Worm (Caenorhabditis elegans) whole organism, L1 larva: ENCODE measurements around the gene T04H1.12.

Experiments used
- C04F5.9 ChIP-seq: sonication (generic microtip); optimal IDR thresholded peaks from 2 replicates; lab custom pipeline; 2016; ENCODE audit warnings: missing genetic modification characterization, missing compliant biosample characterization
- F16B12.6 ChIP-seq: fragments of 150-350 bp; optimal IDR thresholded peaks from 2 replicates; lab custom pipeline; 2014; ENCODE audit warnings: missing biosample characterization, missing genetic modification characterization
- ceh-82 ChIP-seq, 3 experiments: fragments of 150-350 bp in 1 of 3; sonication (generic microtip) in 2 of 3; optimal IDR thresholded peaks; 2 replicates each; lab custom pipeline; 2014 to 2017; ENCODE audit warnings: missing biosample characterization in 3 of 3, missing genetic modification characterization in 3 of 3
- ceh-88 ChIP-seq: fragments of 200-800 bp; sonication (Bioruptor generic); IDR thresholded peaks from 2 replicates; pipeline ENCODE4 v1.3.6; 2022; ENCODE audit warnings: missing genetic modification characterization, missing compliant biosample characterization
- dsc-1 ChIP-seq: sonication (generic microtip); optimal IDR thresholded peaks from 2 replicates; lab custom pipeline; 2016; ENCODE audit warnings: mild to moderate bottlenecking, missing genetic modification characterization, missing compliant biosample characterization
- efl-1 ChIP-seq, 4 experiments: fragments of 150-350 bp; optimal IDR thresholded peaks in 3 of 4; peaks in 1 of 4; 1 replicate in 1 of 4; 2 replicates in 3 of 4; lab custom pipeline; 2014; ENCODE audit warnings: missing biosample characterization in 2 of 4, missing genetic modification characterization in 2 of 4, missing genetic modification reagents in 2 of 4
- efl-3 ChIP-seq: fragments of 200-800 bp; sonication (Bioruptor generic); optimal IDR thresholded peaks from 2 replicates; lab custom pipeline; 2018; ENCODE audit warnings: mild to moderate bottlenecking, missing genetic modification characterization, missing compliant biosample characterization
- elt-2 ChIP-seq: sonication (generic microtip); optimal IDR thresholded peaks from 2 replicates; lab custom pipeline; 2016; ENCODE audit warnings: missing genetic modification characterization, mild to moderate bottlenecking, inconsistent platforms, missing compliant biosample characterization, missing genetic modification reagents
- ets-5 ChIP-seq: fragments of 200-800 bp; sonication (Bioruptor generic); IDR thresholded peaks from 2 replicates; pipeline ENCODE4 v1.3.6; 2022; ENCODE audit warnings: missing genetic modification characterization, missing compliant biosample characterization
- fkh-10 ChIP-seq: sonication (generic microtip); optimal IDR thresholded peaks from 2 replicates; lab custom pipeline; 2017; ENCODE audit warnings: missing biosample characterization, missing genetic modification reagents, missing genetic modification characterization
- fkh-8 ChIP-seq: sonication (generic microtip); optimal IDR thresholded peaks from 2 replicates; lab custom pipeline; 2016; ENCODE audit warnings: mild to moderate bottlenecking, missing genetic modification characterization, missing compliant biosample characterization
- grh-1 ChIP-seq: fragments of 200-800 bp; sonication (Bioruptor generic); IDR thresholded peaks from 2 replicates; pipeline ENCODE4 v1.3.6; 2022; ENCODE audit warnings: missing genetic modification reagents, missing genetic modification characterization, missing compliant biosample characterization
- hlh-17 ChIP-seq: fragments of 200-800 bp; sonication (Bioruptor generic); optimal IDR thresholded peaks from 2 replicates; lab custom pipeline; 2018; ENCODE audit warnings: missing genetic modification characterization, mild to moderate bottlenecking, missing compliant biosample characterization, moderate library complexity, borderline replicate concordance
- lin-14 ChIP-seq: fragments of 200-800 bp; sonication (Bioruptor generic); optimal IDR thresholded peaks from 2 replicates; lab custom pipeline; 2018; ENCODE audit warnings: mild to moderate bottlenecking, missing genetic modification characterization, moderate library complexity, missing compliant biosample characterization
- lin-35 ChIP-seq, 2 experiments: fragments of 150-350 bp; optimal IDR thresholded peaks; 2 replicates each; lab custom pipeline; 2014; ENCODE audit warnings: missing biosample characterization in 2 of 2, missing genetic modification characterization in 2 of 2, missing genetic modification reagents in 2 of 2
- lin-39 ChIP-seq: fragments of 150-350 bp; optimal IDR thresholded peaks from 2 replicates; lab custom pipeline; 2014; ENCODE audit warnings: missing biosample characterization, missing genetic modification reagents, missing genetic modification characterization
- lsy-2 ChIP-seq, 2 experiments: fragments of 150-350 bp; optimal IDR thresholded peaks; 2 replicates each; lab custom pipeline; 2014; ENCODE audit warnings: missing biosample characterization in 2 of 2, missing genetic modification characterization in 2 of 2
- mdl-1 ChIP-seq, 2 experiments: fragments of 150-350 bp; optimal IDR thresholded peaks; 2 replicates each; lab custom pipeline; 2014 to 2017; ENCODE audit warnings: missing biosample characterization in 2 of 2, missing genetic modification characterization in 2 of 2, inconsistent platforms in 1 of 2
- mep-1 ChIP-seq: fragments of 150-350 bp; optimal IDR thresholded peaks from 2 replicates; lab custom pipeline; 2014; ENCODE audit warnings: missing biosample characterization, missing genetic modification characterization
- nhr-11 ChIP-seq: fragments of 150-350 bp; optimal IDR thresholded peaks from 2 replicates; lab custom pipeline; 2014; ENCODE audit warnings: missing biosample characterization, missing genetic modification characterization
- nhr-20 ChIP-seq: sonication (generic microtip); optimal IDR thresholded peaks from 2 replicates; lab custom pipeline; 2016; ENCODE audit warnings: mild to moderate bottlenecking, missing genetic modification characterization, missing compliant biosample characterization
- nhr-28 ChIP-seq: fragments of 150-350 bp; optimal IDR thresholded peaks from 2 replicates; lab custom pipeline; 2014; ENCODE audit warnings: missing biosample characterization, missing genetic modification characterization
- nhr-47 ChIP-seq: sonication (generic microtip); optimal IDR thresholded peaks from 2 replicates; lab custom pipeline; 2016; ENCODE audit warnings: mild to moderate bottlenecking, missing genetic modification characterization, moderate library complexity, missing compliant biosample characterization
- nhr-76 ChIP-seq: sonication (generic microtip); optimal IDR thresholded peaks from 2 replicates; lab custom pipeline; 2017; ENCODE audit warnings: missing biosample characterization, missing genetic modification characterization
- nhr-77 ChIP-seq: fragments of 150-350 bp; optimal IDR thresholded peaks from 2 replicates; lab custom pipeline; 2014; ENCODE audit warnings: missing biosample characterization, missing genetic modification characterization
- nhr-90 ChIP-seq: sonication (generic microtip); optimal IDR thresholded peaks from 2 replicates; lab custom pipeline; 2016; ENCODE audit warnings: mild to moderate bottlenecking, missing genetic modification characterization, missing compliant biosample characterization; ENCODE audit not compliant: poor library complexity
- rnt-1 ChIP-seq: sonication (generic microtip); optimal IDR thresholded peaks from 2 replicates; lab custom pipeline; 2016; ENCODE audit warnings: mild to moderate bottlenecking, missing genetic modification characterization, moderate library complexity, missing compliant biosample characterization
- snu-23 ChIP-seq: sonication (generic microtip); optimal IDR thresholded peaks from 2 replicates; lab custom pipeline; 2016; ENCODE audit warnings: missing genetic modification characterization, missing compliant biosample characterization
- sptf-1 ChIP-seq: fragments of 150-350 bp; optimal IDR thresholded peaks from 2 replicates; lab custom pipeline; 2014; ENCODE audit warnings: missing biosample characterization, missing genetic modification characterization
- sup-37 ChIP-seq: fragments of 200-800 bp; sonication (Bioruptor generic); optimal IDR thresholded peaks from 2 replicates; lab custom pipeline; 2018; ENCODE audit warnings: mild to moderate bottlenecking, missing genetic modification characterization, missing compliant biosample characterization
- swsn-7 ChIP-seq: sonication (generic microtip); optimal IDR thresholded peaks from 2 replicates; lab custom pipeline; 2016; ENCODE audit warnings: missing genetic modification characterization, missing compliant biosample characterization
- unc-130 ChIP-seq: fragments of 150-350 bp; optimal IDR thresholded peaks from 2 replicates; lab custom pipeline; 2017; ENCODE audit warnings: missing biosample characterization, missing genetic modification characterization, inconsistent platforms
- unc-30 ChIP-seq: sonication (generic microtip); optimal IDR thresholded peaks from 2 replicates; lab custom pipeline; 2017; ENCODE audit warnings: missing biosample characterization, missing genetic modification characterization
- vab-15 ChIP-seq: sonication (generic microtip); optimal IDR thresholded peaks from 2 replicates; lab custom pipeline; 2017; ENCODE audit warnings: missing genotype, mild to moderate bottlenecking, missing genetic modification characterization, missing compliant biosample characterization
- xbp-1 ChIP-seq: sonication (generic microtip); optimal IDR thresholded peaks from 2 replicates; lab custom pipeline; 2016; ENCODE audit warnings: missing genetic modification characterization, missing compliant biosample characterization
- zag-1 ChIP-seq: fragments of 150-350 bp; optimal IDR thresholded peaks from 2 replicates; lab custom pipeline; 2014; ENCODE audit warnings: missing biosample characterization, missing genetic modification characterization
- zip-4 ChIP-seq: fragments of 200-800 bp; sonication (Bioruptor generic); optimal IDR thresholded peaks from 2 replicates; lab custom pipeline; 2018; ENCODE audit warnings: mild to moderate bottlenecking, missing genetic modification characterization, moderate library complexity, missing compliant biosample characterization
- ztf-4 ChIP-seq: fragments of 150-350 bp; optimal IDR thresholded peaks from 2 replicates; lab custom pipeline; 2014; ENCODE audit warnings: missing biosample characterization, missing genetic modification characterization

Gene T04H1.12

ce11 chrV:12255343-12255742 lies at the start of gene T04H1.12:
T04H1.12 (plus strand) TSS chrV:12255643.
- TF ChIP-seq ceh-88 (GFP tag; lab: Robert Waterston, UW) = no peak
- no peak for TF ChIP-seq nhr-20 (tag; lab: Kevin White, UChicago)
- TF ChIP-seq nhr-47 = no peak
- TF ChIP-seq zag-1 = no peak

ce11 chrV:12208678-12209077 lies 46.8 kb upstream of the T04H1.12 start:
- TF ChIP-seq rnt-1 (tag; lab: Kevin White, UChicago) (peak; percentile 24), nhr-20 (tag; lab: Kevin White, UChicago) (no peak), nhr-77 (tag; lab: Kevin White, UChicago) (no peak), nhr-28 (tag; lab: Kevin White, UChicago) (no peak), elt-2 (peak; percentile 21), unc-130 (tag; lab: Kevin White, UChicago) (no peak), F16B12.6 (tag; lab: Kevin White, UChicago) (no peak), ceh-82 (tag; optimal IDR thresholded peaks at IDR 0.05; lab: Kevin White, UChicago) (no peak), lin-35 (GFP tag; optimal IDR thresholded peaks at IDR 0.05; lab: Kevin White, UChicago) (no peak), lin-39 (tag; lab: Kevin White, UChicago) (no peak), hlh-17 (no peak), ztf-4 (tag; lab: Kevin White, UChicago) (no peak), swsn-7 (tag; lab: Kevin White, UChicago) (no peak), lin-14 (GFP tag; lab: Kevin White, UChicago) (peak; percentile 44), grh-1 (GFP tag; lab: Robert Waterston, UW) (no peak), nhr-76 (tag; lab: Kevin White, UChicago) (no peak), zip-4 (GFP tag; lab: Kevin White, UChicago) (no peak), nhr-47 (no peak), fkh-8 (tag; lab: Kevin White, UChicago) (no peak), efl-3 (GFP tag; lab: Kevin White, UChicago) (no peak), fkh-10 (GFP tag; lab: Kevin White, UChicago) (no peak)

- TF ChIP-seq ets-5 (GFP tag; lab: Robert Waterston, UW) (no peak), nhr-28 (tag; lab: Kevin White, UChicago) (no peak), xbp-1 (tag; lab: Kevin White, UChicago) (no peak), ceh-88 (GFP tag; lab: Robert Waterston, UW) (no peak), nhr-90 (no peak), nhr-11 (tag; lab: Kevin White, UChicago) (no peak), sup-37 (GFP tag; lab: Kevin White, UChicago) (no peak), dsc-1 (tag; lab: Kevin White, UChicago) (no peak), lsy-2 (tag; optimal IDR thresholded peaks at IDR 0.05; lab: Kevin White, UChicago) (no peak), ceh-82 (tag; optimal IDR thresholded peaks at IDR 0.05; lab: Kevin White, UChicago) (no peak), unc-30 (tag; lab: Kevin White, UChicago) (no peak)
Observed at ce11 chrV:12209951-12210350, 45.5 kb upstream of the T04H1.12 start.

ce11 chrV:12211090-12211489 lies 44.4 kb upstream of the T04H1.12 start:
- TF ChIP-seq mdl-1 (tag; optimal IDR thresholded peaks at IDR 0.05; lab: Kevin White, UChicago) (no peak), efl-1 (optimal IDR thresholded peaks at IDR 0.05; lab: Kevin White, UChicago) (no peak), efl-1 (GFP tag; optimal IDR thresholded peaks at IDR 0.05 in 1 of 2; lab: Kevin White, UChicago) (peak in 1 of 2 experiments; percentile 13), vab-15 (tag; lab: Kevin White, UChicago) (no peak), lin-14 (GFP tag; lab: Kevin White, UChicago) (peak; percentile 82), nhr-28 (tag; lab: Kevin White, UChicago) (no peak), C04F5.9 (no peak), sup-37 (GFP tag; lab: Kevin White, UChicago) (no peak), nhr-20 (tag; lab: Kevin White, UChicago) (no peak), lsy-2 (tag; optimal IDR thresholded peaks at IDR 0.05; lab: Kevin White, UChicago) (no peak), mep-1 (tag; lab: Kevin White, UChicago) (peak; percentile 3), elt-2 (no peak), sptf-1 (tag; lab: Kevin White, UChicago) (no peak), lin-39 (tag; lab: Kevin White, UChicago) (no peak), snu-23 (GFP tag; lab: Kevin White, UChicago) (no peak), unc-130 (tag; lab: Kevin White, UChicago) (no peak), dsc-1 (tag; lab: Kevin White, UChicago) (no peak), ceh-82 (tag; optimal IDR thresholded peaks at IDR 0.05; lab: Kevin White, UChicago) (no peak)
